Worm (Caenorhabditis elegans) whole organism, mixed stage, embryonic: ENCODE results near the gene abts-2.

Experiments
- ces-1 ChIP-seq: fragments of 150-350 bp; optimal IDR thresholded peaks from 2 replicates; lab custom pipeline; 2014; ENCODE audit warnings: missing biosample characterization, missing genetic modification reagents, missing genetic modification characterization
- elt-3 ChIP-seq: fragments of 150-350 bp; optimal IDR thresholded peaks from 2 replicates; lab custom pipeline; 2014; ENCODE audit warnings: missing biosample characterization, missing genetic modification characterization
- ham-2 ChIP-seq: fragments of 200-800 bp; sonication (Bioruptor generic); optimal IDR thresholded peaks from 2 replicates; lab custom pipeline; 2018; ENCODE audit warnings: mild to moderate bottlenecking, missing genetic modification characterization, missing compliant biosample characterization
- lin-13 ChIP-seq: fragments of 150-350 bp; optimal IDR thresholded peaks from 2 replicates; lab custom pipeline; 2014; ENCODE audit warnings: missing biosample characterization, missing genetic modification characterization
- nhr-12 ChIP-seq: fragments of 150-350 bp; optimal IDR thresholded peaks from 2 replicates; lab custom pipeline; 2014; ENCODE audit warnings: missing biosample characterization, missing genetic modification characterization
- nhr-237 ChIP-seq: fragments of 150-350 bp; optimal IDR thresholded peaks from 2 replicates; lab custom pipeline; 2014; ENCODE audit warnings: missing biosample characterization, missing genetic modification characterization
- nhr-76 ChIP-seq: sonication (generic microtip); optimal IDR thresholded peaks from 2 replicates; lab custom pipeline; 2017; ENCODE audit warnings: missing biosample characterization, missing genetic modification characterization

- TF ChIP-seq ces-1, result no peak
- no peak for TF ChIP-seq lin-13 (tag; lab: Kevin White, UChicago)
- no peak for TF ChIP-seq nhr-237 (tag; lab: Kevin White, UChicago)
- no peak for TF ChIP-seq elt-3
- no peak for TF ChIP-seq nhr-12 (tag; lab: Kevin White, UChicago)
- TF ChIP-seq nhr-76 (tag; lab: Kevin White, UChicago), result no peak
- no peak for TF ChIP-seq ham-2 (GFP tag; lab: Kevin White, UChicago)
Observed at ce11 chrX:11574167-11574566, 11.3 kb upstream of the abts-2 start.
